Fruit fly (Drosophila melanogaster): ENCODE results near the gene knrl.

knrl gene

DNA sequence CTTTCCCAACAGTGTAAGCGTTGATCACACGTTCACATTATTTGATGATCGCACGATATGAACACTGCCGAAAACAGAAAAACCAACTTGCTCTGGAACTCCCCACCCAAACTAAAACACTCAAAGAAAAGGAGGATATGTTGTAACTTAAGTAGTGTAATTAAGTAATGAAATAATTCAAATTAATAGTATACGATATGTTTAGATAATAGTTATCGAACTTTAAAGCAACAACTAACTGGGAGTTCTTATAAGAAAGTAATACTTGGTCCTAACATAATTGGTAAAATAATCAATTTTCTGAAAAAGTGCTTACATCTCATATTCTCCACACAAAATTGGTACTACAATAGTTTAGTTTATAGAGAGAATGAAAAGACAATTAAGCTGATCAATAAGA is 36.7 kb upstream of the knrl start:
- TF ChIP-seq h (GFP tag; optimal IDR thresholded peaks at IDR 0.05), result no peak
- TF ChIP-seq Hr78 (GFP tag; optimal IDR thresholded peaks at IDR 0.05), result no peak
- TF ChIP-seq CG32264 (GFP tag; optimal IDR thresholded peaks at IDR 0.05), result no peak
- TF ChIP-seq fru (GFP tag; optimal IDR thresholded peaks at IDR 0.05), result no peak
- peak; percentile 14 for TF ChIP-seq woc (GFP tag; optimal IDR thresholded peaks at IDR 0.05)
- no peak for TF ChIP-seq usp (GFP tag; optimal IDR thresholded peaks at IDR 0.05)
- no peak for TF ChIP-seq Vsx2 (GFP tag; optimal IDR thresholded peaks at IDR 0.05; ENCODE audit: partially characterized antibody)
- TF ChIP-seq br (GFP tag; optimal IDR thresholded peaks at IDR 0.05), result no peak
- no peak for TF ChIP-seq Mio (GFP tag; optimal IDR thresholded peaks at IDR 0.05)
- TF ChIP-seq OdsH (GFP tag; optimal IDR thresholded peaks at IDR 0.05), result peak; percentile 1
- no peak for TF ChIP-seq foxo (GFP tag; optimal IDR thresholded peaks at IDR 0.05)
- TF ChIP-seq HLH106 (tag; optimal IDR thresholded peaks at IDR 0.05), result no peak
- TF ChIP-seq Abd-B (GFP tag; optimal IDR thresholded peaks at IDR 0.05), result no peak
- TF ChIP-seq Sp1 (GFP tag; optimal IDR thresholded peaks at IDR 0.05), result peak; percentile 10
- no peak for TF ChIP-seq tai (GFP tag; optimal IDR thresholded peaks at IDR 0.05)
- TF ChIP-seq sv (GFP tag; optimal IDR thresholded peaks at IDR 0.05), result no peak
- peak; percentile 8 for TF ChIP-seq psq (GFP tag; optimal IDR thresholded peaks at IDR 0.05)
- TF ChIP-seq Hnf4 (GFP tag; optimal IDR thresholded peaks at IDR 0.05), result peak; percentile 8
- no peak for TF ChIP-seq CG9705 (GFP tag; optimal IDR thresholded peaks at IDR 0.05)

DNA sequence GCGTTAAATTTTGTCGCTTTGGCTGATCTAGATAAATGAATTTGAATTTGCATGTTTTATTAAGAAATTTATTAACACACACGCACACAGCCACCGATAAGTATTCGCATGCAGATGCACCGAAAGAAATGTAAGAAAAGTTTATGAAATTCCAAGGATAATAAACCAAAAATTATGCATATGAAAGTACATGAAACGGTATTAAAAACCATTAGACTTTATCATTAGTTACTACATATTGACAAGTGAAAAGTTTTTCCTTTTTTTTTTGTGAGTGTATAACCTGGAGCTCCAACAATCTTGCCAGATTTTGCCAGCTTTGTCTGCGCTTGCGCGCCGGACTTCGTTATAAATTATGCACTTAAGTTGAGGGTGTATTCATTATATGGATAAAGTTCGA is 28.5 kb upstream of the knrl start:
- TF ChIP-seq Vsx2 (GFP tag; optimal IDR thresholded peaks at IDR 0.05; ENCODE audit: partially characterized antibody) (no peak), tai (GFP tag; optimal IDR thresholded peaks at IDR 0.05) (peak; percentile 52), Dfd (GFP tag; optimal IDR thresholded peaks at IDR 0.05) (no peak), HLH106 (tag; optimal IDR thresholded peaks at IDR 0.05) (peak; percentile 71), rgr (GFP tag; optimal IDR thresholded peaks at IDR 0.05) (peak; percentile 82), dl (GFP tag; optimal IDR thresholded peaks at IDR 0.05; ENCODE audit: insufficient read depth in 1 of 2, partially characterized antibody in 2 of 2) (no peak), psq (GFP tag; optimal IDR thresholded peaks at IDR 0.05) (peak; percentile 72), Rel (GFP tag; optimal IDR thresholded peaks at IDR 0.05) (no peak), Rel (tag; optimal IDR thresholded peaks at IDR 0.05) (no peak), N (GFP tag; optimal IDR thresholded peaks at IDR 0.05) (no peak), h (GFP tag; optimal IDR thresholded peaks at IDR 0.05) (peak; percentile 86), Abd-B (GFP tag; optimal IDR thresholded peaks at IDR 0.05) (no peak), jim (GFP tag; optimal IDR thresholded peaks at IDR 0.05) (no peak), Myc (optimal IDR thresholded peaks at IDR 0.05) (no peak), fru (GFP tag; optimal IDR thresholded peaks at IDR 0.05) (peak; percentile 85), OdsH (GFP tag; optimal IDR thresholded peaks at IDR 0.05) (peak; percentile 80), Mio (GFP tag; optimal IDR thresholded peaks at IDR 0.05) (no peak), sage (GFP tag; optimal IDR thresholded peaks at IDR 0.05) (no peak), Hnf4 (GFP tag; optimal IDR thresholded peaks at IDR 0.05) (peak; percentile 81), ey (GFP tag; optimal IDR thresholded peaks at IDR 0.05) (peak; percentile 81), lola (GFP tag; optimal IDR thresholded peaks at IDR 0.05) (no peak), Hr78 (GFP tag; optimal IDR thresholded peaks at IDR 0.05) (no peak), Hr83 (GFP tag; optimal IDR thresholded peaks at IDR 0.05; ENCODE audit: poor library complexity, severe bottlenecking) (no peak), CG32264 (GFP tag; optimal IDR thresholded peaks at IDR 0.05) (peak; percentile 79), dsf (GFP tag; optimal IDR thresholded peaks at IDR 0.05; ENCODE audit: borderline replicate concordance) (no peak), Dif (GFP tag; optimal IDR thresholded peaks at IDR 0.05; ENCODE audit: partially characterized antibody) (no peak), woc (GFP tag; optimal IDR thresholded peaks at IDR 0.05) (peak; percentile 77), brk (GFP tag; optimal IDR thresholded peaks at IDR 0.05) (peak; percentile 77), dmrt93B (GFP tag; optimal IDR thresholded peaks at IDR 0.05) (peak; percentile 65), usp (GFP tag; optimal IDR thresholded peaks at IDR 0.05) (no peak), CrebA (GFP tag; optimal IDR thresholded peaks at IDR 0.05; ENCODE audit: borderline replicate concordance) (no peak), Jra (GFP tag; optimal IDR thresholded peaks at IDR 0.05) (peak; percentile 65), sv (GFP tag; optimal IDR thresholded peaks at IDR 0.05) (no peak), pan (optimal IDR thresholded peaks at IDR 0.05) (no peak), Sp1 (GFP tag; optimal IDR thresholded peaks at IDR 0.05) (peak; percentile 77), foxo (GFP tag; optimal IDR thresholded peaks at IDR 0.05) (peak in 1 of 2 experiments; percentile 85), br (GFP tag; optimal IDR thresholded peaks at IDR 0.05) (peak; percentile 84), GATAd (GFP tag; optimal IDR thresholded peaks at IDR 0.05) (peak; percentile 44)

Data from whole organism, wandering third instar larva.